Fruit fly (Drosophila melanogaster) whole organism, embryonic: Measurements from ENCODE around the gene CG5043.

Experiments used
- Aef1 ChIP-seq: fragments of 200-800 bp; sonication (Bioruptor generic); IDR thresholded peaks from 3 replicates; pipeline ENCODE4 v1.3.6; 2022; ENCODE audit warnings: missing biosample characterization, missing genetic modification characterization
- CG1603 ChIP-seq: fragments of 200-800 bp; sonication (Bioruptor generic); optimal IDR thresholded peaks from 2 replicates; lab custom pipeline; 2019; ENCODE audit warnings: missing biosample characterization, mild to moderate bottlenecking, missing genetic modification characterization, moderate library complexity
- CG4360 ChIP-seq: fragments of 200-800 bp; sonication (Bioruptor generic); IDR thresholded peaks from 2 replicates; pipeline ENCODE4 v1.3.6; 2022; ENCODE audit warnings: missing biosample characterization, missing genetic modification characterization
- CG6254 ChIP-seq: fragments of 200-800 bp; sonication (Bioruptor generic); optimal IDR thresholded peaks from 3 replicates; lab custom pipeline; 2017; ENCODE audit warnings: mild to moderate bottlenecking, missing biosample characterization, missing genetic modification reagents, missing genetic modification characterization
- Dfd ChIP-seq, 2 experiments: fragments of >200 bp; optimal IDR thresholded peaks; 2 replicates each; lab custom pipeline; 2017; ENCODE audit warnings: missing biosample characterization in 2 of 2, missing genetic modification characterization in 2 of 2
- YL-1 ChIP-seq: fragments of 200-800 bp; sonication (Bioruptor generic); optimal IDR thresholded peaks from 3 replicates; lab custom pipeline; 2017; ENCODE audit warnings: missing biosample characterization, mild to moderate bottlenecking, missing genetic modification characterization
- bowl ChIP-seq: fragments of 200-800 bp; sonication (Bioruptor generic); IDR thresholded peaks from 2 replicates; pipeline ENCODE4 v1.3.6; 2022; ENCODE audit warnings: missing biosample characterization, missing genetic modification characterization
- fru ChIP-seq: fragments of >200 bp; optimal IDR thresholded peaks from 2 replicates; lab custom pipeline; 2017
- jing ChIP-seq: fragments of 200-800 bp; sonication (Bioruptor generic); optimal IDR thresholded peaks from 2 replicates; lab custom pipeline; 2018; ENCODE audit warnings: missing biosample characterization, mild to moderate bottlenecking, missing genetic modification characterization
- org-1 ChIP-seq: fragments of 200-800 bp; sonication (Bioruptor generic); optimal IDR thresholded peaks from 2 replicates; lab custom pipeline; 2017; ENCODE audit warnings: missing biosample characterization, missing genetic modification characterization
- psq ChIP-seq: fragments of 200-800 bp; sonication (Bioruptor generic); optimal IDR thresholded peaks from 2 replicates; lab custom pipeline; 2017; ENCODE audit warnings: missing biosample characterization, missing genetic modification characterization
- scrt ChIP-seq: fragments of 200-800 bp; sonication (Bioruptor generic); optimal IDR thresholded peaks from 2 replicates; lab custom pipeline; 2018; ENCODE audit warnings: missing biosample characterization, mild to moderate bottlenecking, missing genetic modification characterization, moderate library complexity

- TF ChIP-seq Dfd (GFP tag; optimal IDR thresholded peaks at IDR 0.05; lab: Kevin White, UChicago) = no peak
- TF ChIP-seq YL-1 (GFP tag; lab: Kevin White, UChicago) = no peak
- TF ChIP-seq Aef1 (GFP tag; lab: Robert Waterston, UW) = no peak; the same call in 2 of the 3 replicates
- no peak for TF ChIP-seq bowl (GFP tag; lab: Robert Waterston, UW)
- TF ChIP-seq CG1603 (tag; lab: Kevin White, UChicago) = no peak
- no peak for TF ChIP-seq org-1
- no peak for TF ChIP-seq scrt (GFP tag; lab: Kevin White, UChicago)
- TF ChIP-seq jing (GFP tag; lab: Kevin White, UChicago) = no peak
- no peak for TF ChIP-seq fru (lab: Kevin White, UChicago)
- TF ChIP-seq CG4360 (GFP tag; lab: Robert Waterston, UW) = no peak
- TF ChIP-seq CG6254 = no peak
- TF ChIP-seq psq (GFP tag; lab: Kevin White, UChicago) = no peak
Measured at dm6 chr2L:17427929-17428456, 5.7 kb upstream of the CG5043 start.
